Worm (Caenorhabditis elegans): ENCODE results near the gene K08E5.5.

Gene K08E5.5

DNA sequence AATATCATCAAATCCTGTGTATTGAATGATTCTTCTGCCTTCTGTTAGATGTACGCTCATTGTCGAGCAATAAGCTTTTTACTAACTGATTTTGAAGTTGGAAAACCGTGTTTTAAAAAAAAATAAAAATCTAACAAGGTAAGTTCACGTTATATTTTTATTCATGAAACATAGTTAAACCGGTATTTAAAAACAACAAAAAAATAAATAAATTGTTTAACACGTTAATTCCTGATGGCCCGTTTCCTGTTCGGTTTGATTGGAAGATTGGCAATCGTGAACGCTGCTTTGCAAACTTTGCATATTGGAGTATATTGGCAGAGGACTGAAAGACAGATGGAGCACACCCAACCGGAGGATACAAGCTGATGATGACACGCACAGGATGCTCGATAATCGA is 41.5 kb downstream of the K08E5.5 start, which contains the start of gene ZK1128.3:
Gene ZK1128.3, minus strand, starts transcription at position 101 of the 400 bp plus-strand sequence.
- no peak for TF ChIP-seq nhr-23 (tag; optimal IDR thresholded peaks at IDR 0.05)
- no peak for TF ChIP-seq Y55F3AM.14 (GFP tag; optimal IDR thresholded peaks at IDR 0.05)
- TF ChIP-seq nhr-21 (tag; optimal IDR thresholded peaks at IDR 0.05), result no peak
- no peak for TF ChIP-seq lin-13 (GFP tag; optimal IDR thresholded peaks at IDR 0.05)
- TF ChIP-seq zag-1 (tag; optimal IDR thresholded peaks at IDR 0.05), result no peak
- TF ChIP-seq ceh-16 (tag; optimal IDR thresholded peaks at IDR 0.05), result no peak
- TF ChIP-seq lin-39 (tag; optimal IDR thresholded peaks at IDR 0.05), result no peak
- no peak for TF ChIP-seq fos-1 (tag; optimal IDR thresholded peaks at IDR 0.05)
- no peak for TF ChIP-seq nhr-11 (tag; optimal IDR thresholded peaks at IDR 0.05)
- TF ChIP-seq ama-1 (optimal IDR thresholded peaks at IDR 0.05), result no peak
- TF ChIP-seq nhr-25 (tag; optimal IDR thresholded peaks at IDR 0.05), result no peak
- TF ChIP-seq ztf-1 (GFP tag; conservative IDR thresholded peaks at IDR 0.05), result no peak
- TF ChIP-seq unc-55 (GFP tag; optimal IDR thresholded peaks at IDR 0.05), result no peak
- TF ChIP-seq nhr-6 (tag; optimal IDR thresholded peaks at IDR 0.05), result no peak
- no peak for TF ChIP-seq lin-11 (tag; optimal IDR thresholded peaks at IDR 0.05)
- no peak for TF ChIP-seq ztf-4 (tag; optimal IDR thresholded peaks at IDR 0.05)
- TF ChIP-seq F13H6.1 (tag; optimal IDR thresholded peaks at IDR 0.05), result no peak
- no peak for TF ChIP-seq elt-1 (tag; optimal IDR thresholded peaks at IDR 0.05)
- TF ChIP-seq unc-62 (GFP tag; optimal IDR thresholded peaks at IDR 0.05), result no peak

DNA sequence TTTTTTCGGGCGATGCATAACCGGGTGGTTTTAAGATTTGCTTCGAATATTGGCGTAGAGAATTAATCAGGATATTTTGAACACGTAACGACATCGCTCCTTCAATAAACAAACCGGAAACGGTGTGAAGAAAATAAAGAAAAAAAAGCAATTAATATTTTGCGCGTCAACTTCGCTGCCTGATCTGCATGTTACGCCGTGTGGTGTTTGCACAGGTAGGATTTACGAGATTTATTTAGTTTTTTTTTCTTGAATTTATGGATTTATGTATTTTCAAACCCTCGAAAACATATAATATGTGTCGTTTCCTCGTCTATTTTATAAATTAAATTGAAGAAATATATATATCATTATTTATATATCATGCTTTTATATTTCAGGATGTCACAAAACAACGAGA is 45.6 kb downstream of the K08E5.5 start, which contains the start of the genes ZK1128.1 and mett-10:
Gene ZK1128.1, minus strand, starts transcription at position 99 of the 400 bp plus-strand sequence.
Gene mett-10, plus strand, starts transcription at position 375 of the 400 bp plus-strand sequence.
- peak; percentile 66 for TF ChIP-seq R02D3.7 (tag; optimal IDR thresholded peaks at IDR 0.05)
- no peak for TF ChIP-seq nhr-6 (tag; optimal IDR thresholded peaks at IDR 0.05)
- TF ChIP-seq aly-2 (tag; optimal IDR thresholded peaks at IDR 0.05), result no peak
- TF ChIP-seq nhr-25 (tag; optimal IDR thresholded peaks at IDR 0.05), result no peak
- no peak for TF ChIP-seq lin-13 (GFP tag; optimal IDR thresholded peaks at IDR 0.05)
- no peak for TF ChIP-seq F13H6.1 (tag; optimal IDR thresholded peaks at IDR 0.05)
- TF ChIP-seq mbf-1 (tag; optimal IDR thresholded peaks at IDR 0.05), result no peak
- no peak for TF ChIP-seq crh-2 (tag; optimal IDR thresholded peaks at IDR 0.05)
- TF ChIP-seq ztf-4 (tag; optimal IDR thresholded peaks at IDR 0.05), result no peak
- no peak for TF ChIP-seq mdl-1 (tag; optimal IDR thresholded peaks at IDR 0.05)
- TF ChIP-seq nhr-11 (tag; optimal IDR thresholded peaks at IDR 0.05), result no peak
- TF ChIP-seq lsy-2 (tag; optimal IDR thresholded peaks at IDR 0.05), result peak in 1 of 2 experiments; percentile 58
- TF ChIP-seq unc-39 (tag; optimal IDR thresholded peaks at IDR 0.05), result no peak
- TF ChIP-seq fos-1 (tag; optimal IDR thresholded peaks at IDR 0.05), result no peak
- TF ChIP-seq nhr-129 (tag; optimal IDR thresholded peaks at IDR 0.05), result no peak
- TF ChIP-seq unc-55 (GFP tag; optimal IDR thresholded peaks at IDR 0.05), result peak; percentile 54
- TF ChIP-seq C34F6.9 (tag; optimal IDR thresholded peaks at IDR 0.05), result peak; percentile 48
- no peak for TF ChIP-seq lin-39 (tag; optimal IDR thresholded peaks at IDR 0.05)
- no peak for TF ChIP-seq snpc-4 (tag; optimal IDR thresholded peaks at IDR 0.05)
- TF ChIP-seq nhr-21 (tag; optimal IDR thresholded peaks at IDR 0.05), result no peak
- TF ChIP-seq unc-62 (GFP tag; optimal IDR thresholded peaks at IDR 0.05), result no peak
- TF ChIP-seq Y55F3AM.14 (GFP tag; optimal IDR thresholded peaks at IDR 0.05), result no peak
- peak; percentile 60 for TF ChIP-seq gmeb-1 (tag; optimal IDR thresholded peaks at IDR 0.05)

DNA sequence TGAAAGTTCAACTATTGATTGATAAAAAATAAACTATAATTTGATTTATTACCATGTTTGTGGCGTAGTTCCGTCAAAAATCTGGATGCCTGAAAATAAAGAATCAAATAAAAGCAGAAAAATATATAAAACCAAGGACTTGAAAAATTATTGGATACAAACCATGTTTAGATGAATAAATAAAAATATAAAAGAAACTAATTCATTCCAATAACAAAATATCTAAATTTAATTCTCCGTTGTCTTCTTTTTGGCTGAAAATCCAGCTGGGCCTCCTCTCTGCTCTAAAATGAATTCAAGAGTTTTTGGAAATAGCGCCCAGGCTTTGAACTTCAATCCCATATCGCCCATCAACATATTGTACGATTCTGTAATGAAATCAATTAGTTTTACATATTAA is 47.3 kb downstream of the K08E5.5 start, which contains the start of gene vps-29:
Gene vps-29, minus strand, starts transcription at position 101 of the 400 bp plus-strand sequence.
- TF ChIP-seq gmeb-1 (tag; optimal IDR thresholded peaks at IDR 0.05), result no peak
- TF ChIP-seq sma-3 (GFP tag; optimal IDR thresholded peaks at IDR 0.05), result no peak
- TF ChIP-seq alr-1 (tag; optimal IDR thresholded peaks at IDR 0.05), result no peak
- TF ChIP-seq peb-1 (tag; optimal IDR thresholded peaks at IDR 0.05), result no peak

Data from whole organism, L2 larva.